Worm (Caenorhabditis elegans): ENCODE measurements around the gene B0563.5.

The B0563.5 gene

ce11 chrX:9155751-9156150 is 9.8 kb downstream of the B0563.5 start:
- TF ChIP-seq ceh-24 (tag; optimal IDR thresholded peaks at IDR 0.05) (no peak), npax-4 (tag; optimal IDR thresholded peaks at IDR 0.05) (no peak), pag-3 (tag; optimal IDR thresholded peaks at IDR 0.05; ENCODE audit: borderline replicate concordance) (no peak), elt-2 (tag; optimal IDR thresholded peaks at IDR 0.05) (no peak), zip-5 (tag; optimal IDR thresholded peaks at IDR 0.05) (no peak), nhr-232 (tag; optimal IDR thresholded peaks at IDR 0.05) (no peak)

- no peak for TF ChIP-seq elt-4 (tag; optimal IDR thresholded peaks at IDR 0.05)
- no peak for TF ChIP-seq ama-1 (optimal IDR thresholded peaks at IDR 0.05)
- TF ChIP-seq tbx-7 (tag; optimal IDR thresholded peaks at IDR 0.05), result no peak
- TF ChIP-seq ztf-16 (tag; optimal IDR thresholded peaks at IDR 0.05), result no peak
- TF ChIP-seq rnt-1 (tag; optimal IDR thresholded peaks at IDR 0.05), result peak; percentile 4
- no peak for TF ChIP-seq T23F11.4 (GFP tag; optimal IDR thresholded peaks at IDR 0.05)
- no peak for TF ChIP-seq ceh-45 (GFP tag; IDR thresholded peaks at IDR 0.05)
- peak; percentile 73 for TF ChIP-seq ceh-18 (tag; optimal IDR thresholded peaks at IDR 0.05)
- no peak for TF ChIP-seq hlh-13 (GFP tag; optimal IDR thresholded peaks at IDR 0.05)
- TF ChIP-seq pha-2 (tag; optimal IDR thresholded peaks at IDR 0.05), result no peak
- no peak for TF ChIP-seq npax-4 (tag; optimal IDR thresholded peaks at IDR 0.05)
- TF ChIP-seq unc-86 (tag; optimal IDR thresholded peaks at IDR 0.05), result no peak
- TF ChIP-seq fkh-6 (tag; optimal IDR thresholded peaks at IDR 0.05), result no peak
- no peak for TF ChIP-seq che-1 (tag; optimal IDR thresholded peaks at IDR 0.05)
- TF ChIP-seq elt-2 (tag; optimal IDR thresholded peaks at IDR 0.05), result no peak
- no peak for TF ChIP-seq C08G9.2 (tag; optimal IDR thresholded peaks at IDR 0.05)
- no peak for TF ChIP-seq pat-9 (tag; optimal IDR thresholded peaks at IDR 0.05)
- TF ChIP-seq hlh-30 (tag; optimal IDR thresholded peaks at IDR 0.05; ENCODE audit: insufficient read depth), result no peak
- TF ChIP-seq pag-3 (tag; optimal IDR thresholded peaks at IDR 0.05; ENCODE audit: borderline replicate concordance), result no peak
- TF ChIP-seq ceh-14 (tag; optimal IDR thresholded peaks at IDR 0.05), result no peak
- TF ChIP-seq ttx-3 (tag; optimal IDR thresholded peaks at IDR 0.05), result no peak
- no peak for TF ChIP-seq ceh-6 (GFP tag; optimal IDR thresholded peaks at IDR 0.05)
- no peak for TF ChIP-seq Y22D7AL.16 (tag; optimal IDR thresholded peaks at IDR 0.05)
- TF ChIP-seq ceh-2 (tag; optimal IDR thresholded peaks at IDR 0.05), result no peak
- no peak for TF ChIP-seq eyg-1 (tag; optimal IDR thresholded peaks at IDR 0.05)
- peak; percentile 87 for TF ChIP-seq unc-42 (tag; optimal IDR thresholded peaks at IDR 0.05)
- no peak for TF ChIP-seq pros-1 (tag; optimal IDR thresholded peaks at IDR 0.05)
- TF ChIP-seq unc-55 (GFP tag; optimal IDR thresholded peaks at IDR 0.05), result peak; percentile 67
Observed at ce11 chrX:9161253-9161904, 15.4 kb downstream of the B0563.5 start.

- no peak for TF ChIP-seq ztf-16 (tag; optimal IDR thresholded peaks at IDR 0.05)
- no peak for TF ChIP-seq hlh-6 (tag; optimal IDR thresholded peaks at IDR 0.05)
- no peak for TF ChIP-seq fkh-10 (GFP tag; optimal IDR thresholded peaks at IDR 0.05)
- TF ChIP-seq nfya-1 (tag; optimal IDR thresholded peaks at IDR 0.05), result no peak
- TF ChIP-seq ceh-48 (tag; optimal IDR thresholded peaks at IDR 0.05), result no peak
- no peak for TF ChIP-seq elt-4 (tag; optimal IDR thresholded peaks at IDR 0.05)
Observed at ce11 chrX:9162864-9163263, 16.9 kb downstream of the B0563.5 start, which contains the start of gene tsp-11. Gene tsp-11 (plus strand): TSS chrX:9163164.

- TF ChIP-seq lin-11 (tag; optimal IDR thresholded peaks at IDR 0.05) (no peak), hlh-13 (GFP tag; optimal IDR thresholded peaks at IDR 0.05) (no peak), ceh-6 (GFP tag; optimal IDR thresholded peaks at IDR 0.05) (no peak), ttx-3 (tag; optimal IDR thresholded peaks at IDR 0.05) (no peak), sox-2 (GFP tag; IDR thresholded peaks at IDR 0.05) (no peak), ahr-1 (tag; optimal IDR thresholded peaks at IDR 0.05) (no peak), hlh-6 (tag; optimal IDR thresholded peaks at IDR 0.05) (no peak)
Observed at ce11 chrX:9166921-9167320, 21.0 kb downstream of the B0563.5 start, which contains the start of gene B0563.10. Gene B0563.10 (minus strand): TSS chrX:9167245.
